Worm (Caenorhabditis elegans) whole organism, L4 larva: ENCODE results near the gene deg-3.

Source experiments
- F44E2.7 ChIP-seq: fragments of 200-800 bp; sonication (Bioruptor generic); IDR thresholded peaks from 2 replicates; pipeline ENCODE4 v2.1.2; 2022; ENCODE audit warnings: missing genetic modification characterization, missing compliant biosample characterization
- ZK546.5 ChIP-seq, 2 experiments: sonication (generic microtip); optimal IDR thresholded peaks; 2 replicates each; lab custom pipeline; 2017; ENCODE audit warnings: missing biosample characterization in 2 of 2, missing genetic modification characterization in 2 of 2
- dpl-1 ChIP-seq: fragments of 150-350 bp; optimal IDR thresholded peaks from 2 replicates; lab custom pipeline; 2014; ENCODE audit warnings: missing biosample characterization, missing genetic modification reagents, missing genetic modification characterization
- nhr-10 ChIP-seq: fragments of 150-350 bp; optimal IDR thresholded peaks from 2 replicates; lab custom pipeline; 2014; ENCODE audit warnings: missing biosample characterization, missing genetic modification characterization

DNA sequence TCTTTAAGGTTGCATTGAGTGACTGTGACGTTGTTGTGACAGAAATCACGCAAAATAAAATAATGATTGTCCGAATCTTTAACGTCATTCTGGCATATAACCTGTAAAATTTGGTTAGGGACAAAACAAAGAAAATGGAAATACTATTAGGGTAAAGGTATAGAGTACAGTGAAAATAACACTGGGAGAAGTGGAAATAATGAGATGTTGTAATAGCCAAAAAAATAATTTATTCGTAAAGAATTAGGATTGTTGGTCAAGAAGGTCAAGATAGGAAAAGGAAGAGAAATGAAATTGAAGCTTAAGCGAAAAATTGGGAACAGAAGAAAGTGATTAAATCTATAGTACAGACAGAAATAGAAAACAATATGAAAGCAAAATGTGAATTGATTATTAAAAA lies at the start of gene deg-3:
- TF ChIP-seq dpl-1 (GFP tag; lab: Kevin White, UChicago), result no peak
- TF ChIP-seq ZK546.5 (tag; optimal IDR thresholded peaks at IDR 0.05; lab: Kevin White, UChicago), result no peak
- no peak for TF ChIP-seq F44E2.7 (GFP tag; lab: Robert Waterston, UW)
- TF ChIP-seq nhr-10 (tag; lab: Kevin White, UChicago), result no peak
